Worm (Caenorhabditis elegans) whole organism, L4 larva: Measurements from ENCODE around the gene unc-71.
A peak's percentile ranks its signal among the peaks of the same experiment; 100 is the strongest.

ENCODE experiments used
- D1046.2 ChIP-seq: fragments of 200-800 bp; sonication (Bioruptor generic); IDR thresholded peaks from 2 replicates; pipeline ENCODE4 v1.3.6; 2022; ENCODE audit warnings: missing genetic modification characterization, missing compliant biosample characterization
- F44E2.7 ChIP-seq: fragments of 200-800 bp; sonication (Bioruptor generic); IDR thresholded peaks from 2 replicates; pipeline ENCODE4 v2.1.2; 2022; ENCODE audit warnings: missing genetic modification characterization, missing compliant biosample characterization
- F49E8.2 ChIP-seq: sonication (generic microtip); optimal IDR thresholded peaks from 2 replicates; lab custom pipeline; 2016; ENCODE audit warnings: missing compliant biosample characterization, mild to moderate bottlenecking, missing genetic modification characterization, borderline replicate concordance
- R02D3.7 ChIP-seq: fragments of 150-350 bp; sonication (generic microtip); optimal IDR thresholded peaks from 3 replicates; lab custom pipeline; 2014; ENCODE audit warnings: missing biosample characterization, missing genetic modification characterization
- Y48G9A.11 ChIP-seq: fragments of 200-800 bp; sonication (Bioruptor generic); IDR thresholded peaks from 2 replicates; pipeline ENCODE4 v1.3.6; 2022; ENCODE audit warnings: missing genetic modification reagents, missing genetic modification characterization, missing compliant biosample characterization
- Y5F2A.4 ChIP-seq: fragments of 200-800 bp; sonication (Bioruptor generic); optimal IDR thresholded peaks from 2 replicates; lab custom pipeline; 2018; ENCODE audit warnings: mild to moderate bottlenecking, missing genetic modification characterization, missing compliant biosample characterization
- Y75B8A.6 ChIP-seq: fragments of 200-800 bp; sonication (Bioruptor generic); IDR thresholded peaks from 2 replicates; pipeline ENCODE4 v1.3.6; 2022; ENCODE audit warnings: missing genetic modification reagents, missing genetic modification characterization, missing compliant biosample characterization
- ZK546.5 ChIP-seq, 2 experiments: sonication (generic microtip); optimal IDR thresholded peaks; 2 replicates each; lab custom pipeline; 2017; ENCODE audit warnings: missing biosample characterization in 2 of 2, missing genetic modification characterization in 2 of 2
- aha-1 ChIP-seq: fragments of 150-350 bp; peaks from one replicate; lab custom pipeline; 2014; ENCODE audit warnings: missing biosample characterization, missing genetic modification characterization
- ama-1 ChIP-seq: fragments of 150-350 bp; optimal IDR thresholded peaks from 2 replicates; lab custom pipeline; 2014; ENCODE audit warnings: inconsistent platforms, mixed read lengths
- arid-1 ChIP-seq: fragments of 200-800 bp; sonication (Bioruptor generic); conservative IDR thresholded peaks from 2 replicates; pipeline ENCODE4 v1.3.6; 2022; ENCODE audit warnings: missing genetic modification reagents, missing genetic modification characterization, missing compliant biosample characterization
- ceh-62 ChIP-seq: sonication (generic microtip); optimal IDR thresholded peaks from 2 replicates; lab custom pipeline; 2017; ENCODE audit warnings: missing biosample characterization, missing genetic modification characterization
- daf-16 ChIP-seq, 3 experiments: sonication (generic microtip); optimal IDR thresholded peaks; 2 replicates each; lab custom pipeline; 2016 to 2017; ENCODE audit warnings: missing genetic modification characterization in 3 of 3, missing genetic modification reagents in 3 of 3, mild to moderate bottlenecking in 2 of 3, missing compliant biosample characterization in 2 of 3, missing biosample characterization in 1 of 3, moderate library complexity in 1 of 3
- daf-19 ChIP-seq: fragments of 200-800 bp; sonication (Bioruptor generic); conservative IDR thresholded peaks from 2 replicates; pipeline ENCODE4 v1.3.6; 2022; ENCODE audit warnings: missing genetic modification characterization, missing compliant biosample characterization
- daf-8 ChIP-seq: fragments of 200-800 bp; sonication (Bioruptor generic); IDR thresholded peaks from 2 replicates; pipeline ENCODE4 v1.3.6; 2022; ENCODE audit warnings: missing genetic modification characterization, missing compliant biosample characterization
- dmd-6 ChIP-seq: fragments of 200-800 bp; sonication (Bioruptor generic); IDR thresholded peaks from 2 replicates; pipeline ENCODE4 v1.3.6; 2022; ENCODE audit warnings: missing genetic modification reagents, missing genetic modification characterization, missing compliant biosample characterization
- dpl-1 ChIP-seq: fragments of 150-350 bp; optimal IDR thresholded peaks from 2 replicates; lab custom pipeline; 2014; ENCODE audit warnings: missing biosample characterization, missing genetic modification reagents, missing genetic modification characterization
- dve-1 ChIP-seq: sonication (generic microtip); optimal IDR thresholded peaks from 2 replicates; lab custom pipeline; 2017; ENCODE audit warnings: antibody characterized with exemption, mild to moderate bottlenecking, missing genetic modification characterization, missing compliant biosample characterization; ENCODE audit not compliant: insufficient read depth
- egl-43 ChIP-seq: fragments of 200-800 bp; sonication (Bioruptor generic); IDR thresholded peaks from 2 replicates; pipeline ENCODE4 v1.3.6; 2022; ENCODE audit warnings: missing genetic modification reagents, missing genetic modification characterization, missing compliant biosample characterization
- fos-1 ChIP-seq: fragments of 150-350 bp; optimal IDR thresholded peaks from 2 replicates; lab custom pipeline; 2014; ENCODE audit warnings: missing biosample characterization, missing genetic modification characterization
- hif-1 ChIP-seq, 2 experiments: sonication (generic microtip); optimal IDR thresholded peaks; 2 replicates each; lab custom pipeline; 2016 to 2017; ENCODE audit warnings: missing compliant biosample characterization in 2 of 2, missing genetic modification characterization in 2 of 2, missing genetic modification reagents in 2 of 2, missing genotype in 2 of 2, mild to moderate bottlenecking in 1 of 2
- hlh-11 ChIP-seq: fragments of 200-800 bp; sonication (Bioruptor generic); optimal IDR thresholded peaks from 2 replicates; lab custom pipeline; 2018; ENCODE audit warnings: mild to moderate bottlenecking, missing genetic modification characterization, missing compliant biosample characterization
- hmg-1.1 ChIP-seq: fragments of 200-800 bp; sonication (Bioruptor generic); IDR thresholded peaks from 2 replicates; pipeline ENCODE4 v1.3.6; 2022; ENCODE audit warnings: missing genetic modification reagents, missing genetic modification characterization, missing compliant biosample characterization
- jun-1 ChIP-seq: fragments of 150-350 bp; optimal IDR thresholded peaks from 2 replicates; lab custom pipeline; 2014; ENCODE audit warnings: missing biosample characterization, missing genetic modification reagents, missing genetic modification characterization
- lin-13 ChIP-seq: fragments of 150-350 bp; optimal IDR thresholded peaks from 2 replicates; lab custom pipeline; 2014; ENCODE audit warnings: missing biosample characterization, missing genetic modification reagents, missing genetic modification characterization
- lin-38 ChIP-seq: fragments of 200-800 bp; sonication (Bioruptor generic); IDR thresholded peaks from 2 replicates; pipeline ENCODE4 v1.3.6; 2022; ENCODE audit warnings: missing genetic modification reagents, missing genetic modification characterization, missing compliant biosample characterization
- lsy-2 ChIP-seq, 2 experiments: fragments of 150-350 bp in 1 of 2; sonication (generic microtip) in 1 of 2; optimal IDR thresholded peaks; 2 replicates each; lab custom pipeline; 2014 to 2017; ENCODE audit warnings: missing biosample characterization in 2 of 2, missing genetic modification characterization in 2 of 2
- madf-9 ChIP-seq: fragments of 200-800 bp; sonication (Bioruptor generic); conservative IDR thresholded peaks from 2 replicates; pipeline ENCODE4 v1.3.6; 2022; ENCODE audit warnings: missing genetic modification reagents, missing genetic modification characterization, missing compliant biosample characterization
- mdl-1 ChIP-seq, 2 experiments: fragments of 150-350 bp in 1 of 2; sonication (generic microtip) in 1 of 2; optimal IDR thresholded peaks; 2 replicates each; lab custom pipeline; 2014 to 2017; ENCODE audit warnings: missing biosample characterization in 2 of 2, missing genetic modification characterization in 2 of 2
- mep-1 ChIP-seq: fragments of 150-350 bp; sonication (generic microtip); optimal IDR thresholded peaks from 3 replicates; lab custom pipeline; 2014; ENCODE audit warnings: missing biosample characterization, missing genetic modification characterization
- mes-2 ChIP-seq: sonication (generic microtip); optimal IDR thresholded peaks from 2 replicates; lab custom pipeline; 2016; ENCODE audit warnings: missing genotype, mild to moderate bottlenecking, missing genetic modification characterization, missing compliant biosample characterization; ENCODE audit not compliant: poor library complexity, severe bottlenecking
- nhr-102 ChIP-seq: sonication (generic microtip); optimal IDR thresholded peaks from 2 replicates; lab custom pipeline; 2016; ENCODE audit warnings: mild to moderate bottlenecking, missing genetic modification characterization, moderate library complexity, missing compliant biosample characterization
- nhr-11 ChIP-seq: fragments of 150-350 bp; optimal IDR thresholded peaks from 2 replicates; lab custom pipeline; 2014; ENCODE audit warnings: missing biosample characterization, missing genetic modification characterization
- nhr-111 ChIP-seq: fragments of 200-800 bp; sonication (Bioruptor generic); optimal IDR thresholded peaks from 2 replicates; lab custom pipeline; 2018; ENCODE audit warnings: mild to moderate bottlenecking, missing genetic modification characterization, missing compliant biosample characterization
- nhr-237 ChIP-seq: sonication (generic microtip); optimal IDR thresholded peaks from 2 replicates; lab custom pipeline; 2017; ENCODE audit warnings: missing biosample characterization, missing genetic modification characterization
- nhr-25 ChIP-seq: sonication (generic microtip); optimal IDR thresholded peaks from 2 replicates; lab custom pipeline; 2017; ENCODE audit warnings: missing genetic modification characterization, mild to moderate bottlenecking, missing compliant biosample characterization, antibody characterized with exemption, moderate library complexity, borderline replicate concordance; ENCODE audit not compliant: insufficient read depth
- nhr-28 ChIP-seq: fragments of 150-350 bp; optimal IDR thresholded peaks from 2 replicates; lab custom pipeline; 2014; ENCODE audit warnings: missing biosample characterization, missing genetic modification characterization
- nhr-48 ChIP-seq: sonication (generic microtip); optimal IDR thresholded peaks from 2 replicates; lab custom pipeline; 2016; ENCODE audit warnings: mild to moderate bottlenecking, missing genetic modification characterization, missing compliant biosample characterization
- nhr-6 ChIP-seq: fragments of 150-350 bp; optimal IDR thresholded peaks from 2 replicates; lab custom pipeline; 2014; ENCODE audit warnings: missing biosample characterization, missing genetic modification characterization
- php-3 ChIP-seq: fragments of 200-800 bp; sonication (Bioruptor generic); IDR thresholded peaks from 2 replicates; pipeline ENCODE4 v1.3.6; 2022; ENCODE audit warnings: missing genetic modification reagents, missing genetic modification characterization, missing compliant biosample characterization
- pqm-1 ChIP-seq: sonication (generic microtip); optimal IDR thresholded peaks from 2 replicates; lab custom pipeline; 2017; ENCODE audit warnings: missing biosample characterization, missing genetic modification characterization
- spr-1 ChIP-seq: sonication (generic microtip); optimal IDR thresholded peaks from 2 replicates; lab custom pipeline; 2016; ENCODE audit warnings: mild to moderate bottlenecking, missing genetic modification characterization, missing compliant biosample characterization
- spr-3 ChIP-seq: fragments of 200-800 bp; sonication (Bioruptor generic); optimal IDR thresholded peaks from 2 replicates; lab custom pipeline; 2018; ENCODE audit warnings: mild to moderate bottlenecking, missing genetic modification characterization, missing compliant biosample characterization
- tag-97 ChIP-seq: fragments of 200-800 bp; sonication (Bioruptor generic); IDR thresholded peaks from 2 replicates; pipeline ENCODE4 v1.3.6; 2022; ENCODE audit warnings: missing genetic modification characterization, missing compliant biosample characterization
- tra-1 ChIP-seq: fragments of 200-800 bp; sonication (Bioruptor generic); IDR thresholded peaks from 2 replicates; pipeline ENCODE4 v1.3.6; 2022; ENCODE audit warnings: missing genetic modification reagents, missing genetic modification characterization, missing compliant biosample characterization
- unc-62 ChIP-seq, 3 experiments: fragments of 150-350 bp in 1 of 3; sonication (generic microtip); optimal IDR thresholded peaks in 2 of 3; peaks in 1 of 3; 1 replicate in 1 of 3; 2 replicates in 2 of 3; lab custom pipeline; 2014 to 2017; ENCODE audit warnings: missing biosample characterization in 3 of 3, missing genetic modification characterization in 3 of 3, missing genetic modification reagents in 3 of 3, missing genotype in 1 of 3
- zfp-2 ChIP-seq: sonication (generic microtip); optimal IDR thresholded peaks from 2 replicates; lab custom pipeline; 2016; ENCODE audit warnings: mild to moderate bottlenecking, missing genetic modification characterization, missing compliant biosample characterization
- zfp-3 ChIP-seq: fragments of 200-800 bp; sonication (Bioruptor generic); conservative IDR thresholded peaks from 2 replicates; pipeline ENCODE4 v1.3.6; 2022; ENCODE audit warnings: missing genetic modification reagents, missing genetic modification characterization, missing compliant biosample characterization
- zip-11 ChIP-seq: fragments of 200-800 bp; sonication (Bioruptor generic); IDR thresholded peaks from 2 replicates; pipeline ENCODE4 v1.3.6; 2022; ENCODE audit warnings: missing genetic modification characterization, missing compliant biosample characterization
- zip-2 ChIP-seq: fragments of 150-350 bp; optimal IDR thresholded peaks from 2 replicates; lab custom pipeline; 2014; ENCODE audit warnings: missing biosample characterization, missing genetic modification characterization

Gene unc-71

ce11 chrIII:12919882-12920281 lies 28.3 kb upstream of the unc-71 start (continued):
- no peak for TF ChIP-seq lin-38
- TF ChIP-seq zip-11 (GFP tag; lab: Robert Waterston, UW), result no peak
- peak; percentile 30; the same call in 1 of the 2 replicates for TF ChIP-seq dmd-6
- no peak for TF ChIP-seq php-3 (GFP tag; lab: Robert Waterston, UW)
- no peak for TF ChIP-seq pqm-1 (tag; lab: Kevin White, UChicago)
- TF ChIP-seq nhr-102 (tag; lab: Kevin White, UChicago), result no peak
- TF ChIP-seq hif-1 (tag; optimal IDR thresholded peaks at IDR 0.05; lab: Kevin White, UChicago), result no peak
- no peak for TF ChIP-seq nhr-237 (tag; lab: Kevin White, UChicago)
- TF ChIP-seq R02D3.7, result no peak
- peak; percentile 6 for TF ChIP-seq dpl-1 (GFP tag; lab: Kevin White, UChicago)
- TF ChIP-seq nhr-48 (tag; lab: Kevin White, UChicago), result no peak
- TF ChIP-seq fos-1 (tag; lab: Kevin White, UChicago), result no peak
- TF ChIP-seq F49E8.2 (tag; lab: Kevin White, UChicago), result no peak
- TF ChIP-seq spr-3 (GFP tag; lab: Kevin White, UChicago), result no peak
- no peak for TF ChIP-seq zfp-2 (tag; lab: Kevin White, UChicago)
- TF ChIP-seq lsy-2 (tag; optimal IDR thresholded peaks at IDR 0.05; lab: Kevin White, UChicago), result peak in 1 of 2 experiments; percentile 43
- no peak for TF ChIP-seq lin-13 (GFP tag; lab: Kevin White, UChicago)
- TF ChIP-seq F44E2.7 (GFP tag; lab: Robert Waterston, UW), result no peak
- TF ChIP-seq jun-1 (tag; lab: Kevin White, UChicago), result peak; percentile 23
- TF ChIP-seq spr-1, result no peak
- no peak for TF ChIP-seq Y5F2A.4
- TF ChIP-seq madf-9 (GFP tag; lab: Robert Waterston, UW), result no peak
- no peak for TF ChIP-seq tag-97 (GFP tag; lab: Robert Waterston, UW)
- TF ChIP-seq dve-1 (tag; lab: Kevin White, UChicago), result peak; percentile 79
- no peak for TF ChIP-seq zfp-3 (GFP tag; lab: Robert Waterston, UW)
- no peak for TF ChIP-seq daf-19 (GFP tag; lab: Robert Waterston, UW)
- no peak for TF ChIP-seq nhr-111 (GFP tag; lab: Kevin White, UChicago)
- TF ChIP-seq Y48G9A.11 (GFP tag; lab: Robert Waterston, UW), result no peak
- TF ChIP-seq D1046.2, result no peak
- peak; percentile 56 for TF ChIP-seq mep-1
- no peak for TF ChIP-seq egl-43 (GFP tag; lab: Robert Waterston, UW)
- TF ChIP-seq hlh-11 (tag; lab: Kevin White, UChicago), result peak; percentile 68
- TF ChIP-seq zip-2 (tag; lab: Kevin White, UChicago), result no peak
- TF ChIP-seq nhr-6 (tag; lab: Kevin White, UChicago), result peak; percentile 86
- no peak for TF ChIP-seq daf-16 (GFP tag; optimal IDR thresholded peaks at IDR 0.05; lab: Kevin White, UChicago)
- peak; percentile 82 for TF ChIP-seq daf-16 (tag; optimal IDR thresholded peaks at IDR 0.05; lab: Kevin White, UChicago)
- no peak for TF ChIP-seq aha-1 (tag; lab: Kevin White, UChicago)
- peak; percentile 6 for TF ChIP-seq ama-1 (lab: Kevin White, UChicago)
- no peak for TF ChIP-seq hmg-1.1
- no peak for TF ChIP-seq ceh-62 (tag; lab: Kevin White, UChicago)
- TF ChIP-seq unc-62 (GFP tag; optimal IDR thresholded peaks at IDR 0.05 in 1 of 2; lab: Kevin White, UChicago), result no peak
- TF ChIP-seq unc-62 (tag; optimal IDR thresholded peaks at IDR 0.05; lab: Kevin White, UChicago), result no peak
- no peak for TF ChIP-seq daf-8
- peak; percentile 60 for TF ChIP-seq mes-2 (tag; lab: Kevin White, UChicago)
- no peak for TF ChIP-seq nhr-11 (tag; lab: Kevin White, UChicago)
- no peak for TF ChIP-seq nhr-25
- TF ChIP-seq nhr-28, result peak; percentile 38
- no peak for TF ChIP-seq mdl-1 (tag; optimal IDR thresholded peaks at IDR 0.05; lab: Kevin White, UChicago)
- no peak for TF ChIP-seq ZK546.5 (tag; optimal IDR thresholded peaks at IDR 0.05; lab: Kevin White, UChicago)
- TF ChIP-seq Y75B8A.6 (GFP tag; lab: Robert Waterston, UW), result no peak
- TF ChIP-seq tra-1 (GFP tag; lab: Robert Waterston, UW), result no peak
- TF ChIP-seq arid-1 (GFP tag; lab: Robert Waterston, UW), result no peak
